Worm (Caenorhabditis elegans) whole organism, midembryonic: Measurements from ENCODE around the gene clr-1.

Experiments
- T22C8.4 ChIP-seq: fragments of 200-800 bp; sonication (Bioruptor generic); IDR thresholded peaks from 2 replicates; pipeline ENCODE4 v1.3.6; 2022; ENCODE audit warnings: missing genetic modification characterization, missing compliant biosample characterization
- klf-2 ChIP-seq: fragments of 200-800 bp; sonication (Bioruptor generic); conservative IDR thresholded peaks from 2 replicates; pipeline ENCODE4 v1.3.6; 2022; ENCODE audit warnings: missing genetic modification reagents, missing genetic modification characterization, missing compliant biosample characterization
- ref-1 ChIP-seq: fragments of 200-800 bp; sonication (Bioruptor generic); conservative IDR thresholded peaks from 2 replicates; pipeline ENCODE4 v1.3.6; 2022; ENCODE audit warnings: missing genetic modification reagents, missing genetic modification characterization, missing compliant biosample characterization
- ztf-23 ChIP-seq: fragments of 200-800 bp; sonication (Bioruptor generic); IDR thresholded peaks from 2 replicates; pipeline ENCODE4 v1.3.6; 2022; ENCODE audit warnings: missing genetic modification reagents, missing genetic modification characterization, missing compliant biosample characterization

DNA sequence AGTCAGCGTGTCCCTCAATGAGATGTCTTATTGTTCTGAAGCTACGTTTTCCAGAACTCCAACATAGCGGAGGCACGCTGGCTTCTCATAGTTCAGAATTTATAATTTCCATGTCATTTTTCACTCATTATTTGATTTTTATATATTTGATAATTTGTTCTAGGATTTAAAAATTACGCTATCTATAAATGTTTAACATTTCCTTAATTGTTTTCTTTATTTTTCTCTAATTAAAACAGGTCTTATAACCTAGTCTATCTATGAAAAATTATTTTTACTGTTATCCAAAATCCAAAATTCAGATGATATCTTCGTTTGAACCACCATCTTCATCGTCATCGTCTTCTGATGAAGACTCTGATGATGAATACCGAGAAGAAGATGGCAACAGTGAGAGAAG, 12.2 kb downstream of the clr-1 start, which contains the start of gene F56D1.1:
- TF ChIP-seq ref-1 (GFP tag; lab: Robert Waterston, UW) (no peak), klf-2 (GFP tag; lab: Robert Waterston, UW) (no peak), T22C8.4 (GFP tag; lab: Robert Waterston, UW) (no peak), ztf-23 (GFP tag; lab: Robert Waterston, UW) (no peak)
